Worm (Caenorhabditis elegans) whole organism, L4 larva: ENCODE results near the gene scl-1.

ENCODE experiments used
- D1046.2 ChIP-seq: fragments of 200-800 bp; sonication (Bioruptor generic); IDR thresholded peaks from 2 replicates; pipeline ENCODE4 v1.3.6; 2022; ENCODE audit warnings: missing genetic modification characterization, missing compliant biosample characterization
- F10B5.3 ChIP-seq: sonication (generic microtip); optimal IDR thresholded peaks from 2 replicates; lab custom pipeline; 2016; ENCODE audit warnings: mild to moderate bottlenecking, missing genetic modification characterization, missing compliant biosample characterization
- F26F4.8 ChIP-seq: fragments of 200-800 bp; sonication (Bioruptor generic); conservative IDR thresholded peaks from 2 replicates; pipeline ENCODE4 v1.3.6; 2022; ENCODE audit warnings: missing genetic modification characterization, missing compliant biosample characterization
- F49E8.2 ChIP-seq: sonication (generic microtip); optimal IDR thresholded peaks from 2 replicates; lab custom pipeline; 2016; ENCODE audit warnings: missing compliant biosample characterization, mild to moderate bottlenecking, missing genetic modification characterization, borderline replicate concordance
- T26A8.4 ChIP-seq: fragments of 200-800 bp; sonication (Bioruptor generic); IDR thresholded peaks from 2 replicates; pipeline ENCODE4 v1.3.6; 2022; ENCODE audit warnings: missing genetic modification characterization, missing compliant biosample characterization
- Y105C5A.15 ChIP-seq: fragments of 200-800 bp; sonication (Bioruptor generic); IDR thresholded peaks from 2 replicates; pipeline ENCODE4 v1.3.6; 2022; ENCODE audit warnings: missing genetic modification characterization, missing compliant biosample characterization
- Y5F2A.4 ChIP-seq: fragments of 200-800 bp; sonication (Bioruptor generic); optimal IDR thresholded peaks from 2 replicates; lab custom pipeline; 2018; ENCODE audit warnings: mild to moderate bottlenecking, missing genetic modification characterization, missing compliant biosample characterization
- ZK546.5 ChIP-seq, 2 experiments: sonication (generic microtip); optimal IDR thresholded peaks; 2 replicates each; lab custom pipeline; 2017; ENCODE audit warnings: missing biosample characterization in 2 of 2, missing genetic modification characterization in 2 of 2
- aha-1 ChIP-seq: fragments of 150-350 bp; peaks from one replicate; lab custom pipeline; 2014; ENCODE audit warnings: missing biosample characterization, missing genetic modification characterization
- aly-2 ChIP-seq: sonication (generic microtip); optimal IDR thresholded peaks from 2 replicates; lab custom pipeline; 2018; ENCODE audit warnings: missing biosample characterization, missing genetic modification characterization
- ama-1 ChIP-seq: fragments of 150-350 bp; optimal IDR thresholded peaks from 2 replicates; lab custom pipeline; 2014; ENCODE audit warnings: inconsistent platforms, mixed read lengths
- attf-4 ChIP-seq: sonication (generic microtip); optimal IDR thresholded peaks from 3 replicates; lab custom pipeline; 2017; ENCODE audit warnings: missing biosample characterization, missing genetic modification characterization
- ceh-32 ChIP-seq: sonication (generic microtip); optimal IDR thresholded peaks from 2 replicates; lab custom pipeline; 2016; ENCODE audit warnings: mild to moderate bottlenecking, missing genetic modification characterization, missing compliant biosample characterization; ENCODE audit not compliant: poor library complexity
- ceh-44 ChIP-seq: fragments of 200-800 bp; sonication (Bioruptor generic); IDR thresholded peaks from 2 replicates; pipeline ENCODE4 v1.3.6; 2022; ENCODE audit warnings: missing genetic modification reagents, missing genetic modification characterization, missing compliant biosample characterization
- ceh-82 ChIP-seq: sonication (generic microtip); optimal IDR thresholded peaks from 2 replicates; lab custom pipeline; 2017; ENCODE audit warnings: missing biosample characterization, missing genetic modification characterization
- ctbp-1 ChIP-seq: fragments of 200-800 bp; sonication (Bioruptor generic); IDR thresholded peaks from 2 replicates; pipeline ENCODE4 v1.3.6; 2022; ENCODE audit warnings: missing genetic modification reagents, missing genetic modification characterization, missing compliant biosample characterization
- dmd-8 ChIP-seq: fragments of 200-800 bp; sonication (Bioruptor generic); IDR thresholded peaks from 2 replicates; pipeline ENCODE4 v1.3.6; 2022; ENCODE audit warnings: missing genetic modification characterization, missing compliant biosample characterization
- dmd-9 ChIP-seq: fragments of 200-800 bp; sonication (Bioruptor generic); IDR thresholded peaks from 2 replicates; pipeline ENCODE4 v1.3.6; 2022; ENCODE audit warnings: missing genetic modification reagents, missing genetic modification characterization, missing compliant biosample characterization
- fkh-10 ChIP-seq: fragments of 150-350 bp; optimal IDR thresholded peaks from 2 replicates; lab custom pipeline; 2014; ENCODE audit warnings: missing biosample characterization, missing genetic modification reagents, missing genetic modification characterization
- gei-8 ChIP-seq: fragments of 200-800 bp; sonication (Bioruptor generic); optimal IDR thresholded peaks from 2 replicates; lab custom pipeline; 2018; ENCODE audit warnings: mild to moderate bottlenecking, missing genetic modification characterization, missing compliant biosample characterization
- hlh-30 ChIP-seq: sonication (generic microtip); optimal IDR thresholded peaks from 2 replicates; lab custom pipeline; 2017; ENCODE audit warnings: antibody characterized with exemption, mild to moderate bottlenecking, missing genetic modification characterization, missing compliant biosample characterization; ENCODE audit not compliant: insufficient read depth
- hmg-1.1 ChIP-seq: fragments of 200-800 bp; sonication (Bioruptor generic); IDR thresholded peaks from 2 replicates; pipeline ENCODE4 v1.3.6; 2022; ENCODE audit warnings: missing genetic modification reagents, missing genetic modification characterization, missing compliant biosample characterization
- lin-15B ChIP-seq: fragments of 150-350 bp; sonication (generic microtip); optimal IDR thresholded peaks from 3 replicates; lab custom pipeline; 2014; ENCODE audit warnings: missing biosample characterization, missing genetic modification characterization
- lin-38 ChIP-seq: fragments of 200-800 bp; sonication (Bioruptor generic); IDR thresholded peaks from 2 replicates; pipeline ENCODE4 v1.3.6; 2022; ENCODE audit warnings: missing genetic modification reagents, missing genetic modification characterization, missing compliant biosample characterization
- lsy-2 ChIP-seq, 2 experiments: fragments of 150-350 bp in 1 of 2; sonication (generic microtip) in 1 of 2; optimal IDR thresholded peaks; 2 replicates each; lab custom pipeline; 2014 to 2017; ENCODE audit warnings: missing biosample characterization in 2 of 2, missing genetic modification characterization in 2 of 2
- madf-9 ChIP-seq: fragments of 200-800 bp; sonication (Bioruptor generic); conservative IDR thresholded peaks from 2 replicates; pipeline ENCODE4 v1.3.6; 2022; ENCODE audit warnings: missing genetic modification reagents, missing genetic modification characterization, missing compliant biosample characterization
- mdl-1 ChIP-seq, 2 experiments: fragments of 150-350 bp in 1 of 2; sonication (generic microtip) in 1 of 2; optimal IDR thresholded peaks; 2 replicates each; lab custom pipeline; 2014 to 2017; ENCODE audit warnings: missing biosample characterization in 2 of 2, missing genetic modification characterization in 2 of 2
- mep-1 ChIP-seq: fragments of 150-350 bp; sonication (generic microtip); optimal IDR thresholded peaks from 3 replicates; lab custom pipeline; 2014; ENCODE audit warnings: missing biosample characterization, missing genetic modification characterization
- mes-2 ChIP-seq: sonication (generic microtip); optimal IDR thresholded peaks from 2 replicates; lab custom pipeline; 2016; ENCODE audit warnings: missing genotype, mild to moderate bottlenecking, missing genetic modification characterization, missing compliant biosample characterization; ENCODE audit not compliant: poor library complexity, severe bottlenecking
- mxl-3 ChIP-seq: fragments of 200-800 bp; sonication (Bioruptor generic); optimal IDR thresholded peaks from 2 replicates; lab custom pipeline; 2018; ENCODE audit warnings: mild to moderate bottlenecking, missing genetic modification characterization, missing compliant biosample characterization
- nhr-10 ChIP-seq: fragments of 150-350 bp; optimal IDR thresholded peaks from 2 replicates; lab custom pipeline; 2014; ENCODE audit warnings: missing biosample characterization, missing genetic modification characterization
- nhr-102 ChIP-seq: sonication (generic microtip); optimal IDR thresholded peaks from 2 replicates; lab custom pipeline; 2016; ENCODE audit warnings: mild to moderate bottlenecking, missing genetic modification characterization, moderate library complexity, missing compliant biosample characterization
- nhr-111 ChIP-seq: fragments of 200-800 bp; sonication (Bioruptor generic); optimal IDR thresholded peaks from 2 replicates; lab custom pipeline; 2018; ENCODE audit warnings: mild to moderate bottlenecking, missing genetic modification characterization, missing compliant biosample characterization
- nhr-25 ChIP-seq: sonication (generic microtip); optimal IDR thresholded peaks from 2 replicates; lab custom pipeline; 2017; ENCODE audit warnings: missing genetic modification characterization, mild to moderate bottlenecking, missing compliant biosample characterization, antibody characterized with exemption, moderate library complexity, borderline replicate concordance; ENCODE audit not compliant: insufficient read depth
- php-3 ChIP-seq: fragments of 200-800 bp; sonication (Bioruptor generic); IDR thresholded peaks from 2 replicates; pipeline ENCODE4 v1.3.6; 2022; ENCODE audit warnings: missing genetic modification reagents, missing genetic modification characterization, missing compliant biosample characterization
- set-16 ChIP-seq: fragments of 200-800 bp; sonication (Bioruptor generic); IDR thresholded peaks from 2 replicates; pipeline ENCODE4 v1.3.6; 2022; ENCODE audit warnings: missing genetic modification reagents, missing genetic modification characterization, missing compliant biosample characterization
- snpc-1.2 ChIP-seq: fragments of 200-800 bp; sonication (Bioruptor generic); IDR thresholded peaks from 2 replicates; pipeline ENCODE4 v1.3.6; 2022; ENCODE audit warnings: missing genetic modification reagents, missing genetic modification characterization, missing compliant biosample characterization
- tag-97 ChIP-seq: fragments of 200-800 bp; sonication (Bioruptor generic); IDR thresholded peaks from 2 replicates; pipeline ENCODE4 v1.3.6; 2022; ENCODE audit warnings: missing genetic modification characterization, missing compliant biosample characterization
- unc-62 ChIP-seq, 3 experiments: fragments of 150-350 bp in 1 of 3; sonication (generic microtip); optimal IDR thresholded peaks in 2 of 3; peaks in 1 of 3; 1 replicate in 1 of 3; 2 replicates in 2 of 3; lab custom pipeline; 2014 to 2017; ENCODE audit warnings: missing biosample characterization in 3 of 3, missing genetic modification characterization in 3 of 3, missing genetic modification reagents in 3 of 3, missing genotype in 1 of 3
- zag-1 ChIP-seq: fragments of 150-350 bp; optimal IDR thresholded peaks from 2 replicates; lab custom pipeline; 2014; ENCODE audit warnings: missing biosample characterization, missing genetic modification characterization
- zip-2 ChIP-seq: fragments of 150-350 bp; optimal IDR thresholded peaks from 2 replicates; lab custom pipeline; 2014; ENCODE audit warnings: missing biosample characterization, missing genetic modification characterization
- ztf-11 ChIP-seq: fragments of 150-350 bp; optimal IDR thresholded peaks from 2 replicates; lab custom pipeline; 2014; ENCODE audit warnings: missing biosample characterization, missing genetic modification characterization

Gene scl-1

ce11 chrIV:13013231-13013630, 42.9 kb upstream of the scl-1 start (continued):
- TF ChIP-seq mxl-3 = peak; percentile 1
- TF ChIP-seq mep-1 (tag; lab: Kevin White, UChicago) = peak; percentile 24
- TF ChIP-seq ceh-32 (tag; lab: Kevin White, UChicago) = no peak
- TF ChIP-seq php-3 (GFP tag; lab: Robert Waterston, UW) = no peak
- peak; percentile 56 for TF ChIP-seq hlh-30 (tag; lab: Kevin White, UChicago)
- TF ChIP-seq nhr-111 (GFP tag; lab: Kevin White, UChicago) = no peak
- TF ChIP-seq nhr-25 = peak; percentile 6
- TF ChIP-seq mes-2 = peak; percentile 20
- TF ChIP-seq ZK546.5 (tag; optimal IDR thresholded peaks at IDR 0.05; lab: Kevin White, UChicago) = no peak

- TF ChIP-seq D1046.2 (GFP tag; lab: Robert Waterston, UW) (no peak), aha-1 (tag; lab: Kevin White, UChicago) (peak; percentile 5)
These were observed 42.3 kb upstream of the scl-1 start for ce11 chrIV:13013711-13014341.

- no peak for TF ChIP-seq zip-2 (tag; lab: Kevin White, UChicago)
- no peak for TF ChIP-seq zag-1 (tag; lab: Kevin White, UChicago)
- TF ChIP-seq ztf-11 (tag; lab: Kevin White, UChicago) = no peak
- TF ChIP-seq mdl-1 (tag; optimal IDR thresholded peaks at IDR 0.05; lab: Kevin White, UChicago) = no peak
- no peak for TF ChIP-seq aly-2 (tag; lab: Kevin White, UChicago)
- TF ChIP-seq F10B5.3 (tag; lab: Kevin White, UChicago) = no peak
- TF ChIP-seq lin-15B = no peak
- peak; percentile 45 for TF ChIP-seq aha-1 (tag; lab: Kevin White, UChicago)
- no peak for TF ChIP-seq hlh-30 (tag; lab: Kevin White, UChicago)
- TF ChIP-seq nhr-102 (tag; lab: Kevin White, UChicago) = no peak
- TF ChIP-seq snpc-1.2 (GFP tag; lab: Robert Waterston, UW) = no peak
- no peak for TF ChIP-seq nhr-10
- TF ChIP-seq tag-97 (GFP tag; lab: Robert Waterston, UW) = no peak
- no peak for TF ChIP-seq dmd-9 (GFP tag; lab: Robert Waterston, UW)
- TF ChIP-seq hmg-1.1 (GFP tag; lab: Robert Waterston, UW) = peak; percentile 57; the same call in 1 of the 2 replicates
- no peak for TF ChIP-seq set-16 (GFP tag; lab: Robert Waterston, UW)
- no peak for TF ChIP-seq nhr-25
- TF ChIP-seq mes-2 = no peak
- TF ChIP-seq attf-4 (tag; lab: Kevin White, UChicago) = no peak
- TF ChIP-seq fkh-10 = peak; percentile 36
- no peak for TF ChIP-seq nhr-111 (GFP tag; lab: Kevin White, UChicago)
- no peak for TF ChIP-seq mep-1 (tag; lab: Kevin White, UChicago)
- TF ChIP-seq lsy-2 (tag; optimal IDR thresholded peaks at IDR 0.05; lab: Kevin White, UChicago) = peak in 1 of 2 experiments; percentile 12
- TF ChIP-seq, all 104 proteins: peak for 4
These were observed 40.2 kb upstream of the scl-1 start for ce11 chrIV:13015801-13016404.

ce11 chrIV:13016820-13017219, 39.3 kb upstream of the scl-1 start:
- TF ChIP-seq lsy-2 (tag; optimal IDR thresholded peaks at IDR 0.05; lab: Kevin White, UChicago) = peak in 1 of 2 experiments; percentile 7
- no peak for TF ChIP-seq ceh-44 (GFP tag; lab: Robert Waterston, UW)
- TF ChIP-seq gei-8 (GFP tag; lab: Kevin White, UChicago) = no peak
- TF ChIP-seq F26F4.8 (GFP tag; lab: Robert Waterston, UW) = no peak
- TF ChIP-seq dmd-9 (GFP tag; lab: Robert Waterston, UW) = no peak
- TF ChIP-seq fkh-10 = peak; percentile 60
- TF ChIP-seq dmd-8 = no peak
- TF ChIP-seq ctbp-1 (GFP tag; lab: Robert Waterston, UW) = peak; percentile 57
- peak; percentile 28; the same call in 1 of the 2 replicates for TF ChIP-seq set-16 (GFP tag; lab: Robert Waterston, UW)
- no peak for TF ChIP-seq T26A8.4 (GFP tag; lab: Robert Waterston, UW)
- TF ChIP-seq attf-4 (tag; lab: Kevin White, UChicago) = no peak
- no peak for TF ChIP-seq ama-1
- TF ChIP-seq madf-9 (GFP tag; lab: Robert Waterston, UW) = no peak
- no peak for TF ChIP-seq F49E8.2 (tag; lab: Kevin White, UChicago)
- no peak for TF ChIP-seq Y105C5A.15
- TF ChIP-seq zip-2 (tag; lab: Kevin White, UChicago) = no peak
- TF ChIP-seq lin-38 (GFP tag; lab: Robert Waterston, UW) = no peak
- TF ChIP-seq ztf-11 (tag; lab: Kevin White, UChicago) = no peak
- TF ChIP-seq ceh-82 (tag; lab: Kevin White, UChicago) = no peak
- no peak for TF ChIP-seq Y5F2A.4
- no peak for TF ChIP-seq aha-1 (tag; lab: Kevin White, UChicago)
- no peak for TF ChIP-seq nhr-111 (GFP tag; lab: Kevin White, UChicago)
- TF ChIP-seq unc-62 (GFP tag; optimal IDR thresholded peaks at IDR 0.05 in 1 of 2; lab: Kevin White, UChicago) = peak in 1 of 2 experiments; percentile 9
- no peak for TF ChIP-seq unc-62 (tag; optimal IDR thresholded peaks at IDR 0.05; lab: Kevin White, UChicago)
